Fruit fly (Drosophila melanogaster) whole organism, embryonic: ENCODE results near the gene CG9920.

Experiments used
- Aef1 ChIP-seq: fragments of 200-800 bp; sonication (Bioruptor generic); IDR thresholded peaks from 3 replicates; pipeline ENCODE4 v1.3.6; 2022; ENCODE audit warnings: missing biosample characterization, missing genetic modification characterization
- Antp ChIP-seq: fragments of 200-800 bp; sonication (Bioruptor generic); optimal IDR thresholded peaks from 3 replicates; lab custom pipeline; 2016; ENCODE audit warnings: missing biosample characterization, missing genetic modification characterization
- Atf3 ChIP-seq: fragments of 200-800 bp; sonication (Bioruptor generic); optimal IDR thresholded peaks from 3 replicates; lab custom pipeline; 2016; ENCODE audit warnings: missing biosample characterization, missing genetic modification characterization
- Bteb2 ChIP-seq: fragments of 200-800 bp; sonication (Bioruptor generic); optimal IDR thresholded peaks from 2 replicates; lab custom pipeline; 2016; ENCODE audit warnings: missing biosample characterization, missing genetic modification characterization
- CG10565 ChIP-seq: fragments of 200-800 bp; sonication (Bioruptor generic); optimal IDR thresholded peaks from 3 replicates; lab custom pipeline; 2016; ENCODE audit warnings: missing biosample characterization, mild to moderate bottlenecking, missing genetic modification characterization
- CG12155 ChIP-seq: fragments of 200-800 bp; sonication (Bioruptor generic); optimal IDR thresholded peaks from 3 replicates; lab custom pipeline; 2016; ENCODE audit warnings: missing biosample characterization, missing genetic modification characterization
- CG14860 ChIP-seq: fragments of 200-800 bp; sonication (Bioruptor generic); IDR thresholded peaks from 3 replicates; pipeline ENCODE4 v1.3.6; 2022; ENCODE audit warnings: missing biosample characterization, missing genetic modification characterization; ENCODE audit not compliant: partially characterized antibody
- CG30020 ChIP-seq: fragments of 200-800 bp; optimal IDR thresholded peaks from 2 replicates; lab custom pipeline; 2019; ENCODE audit warnings: missing biosample characterization, mild to moderate bottlenecking, missing genetic modification characterization, moderate library complexity
- CG31365 ChIP-seq: fragments of 200-800 bp; sonication (Bioruptor generic); optimal IDR thresholded peaks from 2 replicates; lab custom pipeline; 2018; ENCODE audit warnings: missing biosample characterization, mild to moderate bottlenecking, missing genetic modification characterization
- CG5180 ChIP-seq: fragments of 200-800 bp; sonication (Bioruptor generic); optimal IDR thresholded peaks from 3 replicates; lab custom pipeline; 2017; ENCODE audit warnings: missing biosample characterization, missing genetic modification characterization, mild to moderate bottlenecking, moderate library complexity, missing genetic modification reagents
- CG5245 ChIP-seq: fragments of 200-800 bp; sonication (Bioruptor generic); optimal IDR thresholded peaks from 3 replicates; lab custom pipeline; 2016; ENCODE audit warnings: missing biosample characterization, missing genetic modification characterization
- CG6175 ChIP-seq: fragments of 200-800 bp; sonication (Bioruptor generic); IDR thresholded peaks from 3 replicates; pipeline ENCODE4 v1.3.6; 2022; ENCODE audit warnings: missing biosample characterization, missing genetic modification characterization
- CG7928 ChIP-seq: fragments of 200-800 bp; sonication (Bioruptor generic); optimal IDR thresholded peaks from 2 replicates; lab custom pipeline; 2017; ENCODE audit warnings: missing biosample characterization, mild to moderate bottlenecking, missing genetic modification characterization
- CG8359 ChIP-seq: fragments of 200-800 bp; sonication (Bioruptor generic); optimal IDR thresholded peaks from 2 replicates; lab custom pipeline; 2017; ENCODE audit warnings: missing biosample characterization, mild to moderate bottlenecking, missing genetic modification characterization, borderline replicate concordance
- CG8478 ChIP-seq: fragments of >200 bp; optimal IDR thresholded peaks from 2 replicates; lab custom pipeline; 2018
- CG9797 ChIP-seq: fragments of 200-800 bp; sonication (Bioruptor generic); optimal IDR thresholded peaks from 3 replicates; lab custom pipeline; 2018; ENCODE audit warnings: missing biosample characterization, mild to moderate bottlenecking, missing genetic modification characterization
- Chrac-16 ChIP-seq: fragments of 200-800 bp; sonication (Bioruptor generic); optimal IDR thresholded peaks from 3 replicates; lab custom pipeline; 2016; ENCODE audit warnings: missing biosample characterization, missing genetic modification characterization
- Fer1 ChIP-seq: fragments of 200-800 bp; sonication (Bioruptor generic); optimal IDR thresholded peaks from 2 replicates; lab custom pipeline; 2017; ENCODE audit warnings: missing biosample characterization, mild to moderate bottlenecking, missing genetic modification characterization
- HLH3B ChIP-seq: fragments of 200-800 bp; sonication (Bioruptor generic); IDR thresholded peaks from 2 replicates; pipeline ENCODE4 v1.3.6; 2022; ENCODE audit warnings: missing biosample characterization, missing genetic modification characterization
- Hand ChIP-seq: fragments of 200-800 bp; sonication (Bioruptor generic); optimal IDR thresholded peaks from 2 replicates; lab custom pipeline; 2017; ENCODE audit warnings: mild to moderate bottlenecking, missing biosample characterization, missing genetic modification reagents, missing genetic modification characterization
- HmgD ChIP-seq: fragments of 200-800 bp; sonication (Bioruptor generic); optimal IDR thresholded peaks from 3 replicates; lab custom pipeline; 2016; ENCODE audit warnings: missing biosample characterization, missing genetic modification characterization
- Hmx ChIP-seq: fragments of 200-800 bp; sonication (Bioruptor generic); optimal IDR thresholded peaks from 2 replicates; lab custom pipeline; 2016; ENCODE audit warnings: missing biosample characterization, missing genetic modification characterization
- Jarid2 ChIP-seq: fragments of 200-800 bp; sonication (Bioruptor generic); optimal IDR thresholded peaks from 3 replicates; lab custom pipeline; 2017; ENCODE audit warnings: mild to moderate bottlenecking, missing biosample characterization, missing genetic modification reagents, missing genetic modification characterization
- Lpt ChIP-seq: fragments of >200 bp; optimal IDR thresholded peaks from 2 replicates; lab custom pipeline; 2018; ENCODE audit warnings: missing biosample characterization, missing genetic modification characterization
- Max ChIP-seq: fragments of 200-800 bp; sonication (Bioruptor generic); optimal IDR thresholded peaks from 2 replicates; lab custom pipeline; 2016; ENCODE audit warnings: missing biosample characterization, mild to moderate bottlenecking, missing genetic modification characterization
- Med ChIP-seq: fragments of 200-800 bp; sonication (Bioruptor generic); peaks from one replicate; lab custom pipeline; 2016; ENCODE audit warnings: missing biosample characterization, missing genetic modification characterization, mild to moderate bottlenecking, inconsistent platforms, moderate library complexity
- Oli ChIP-seq: fragments of 200-800 bp; sonication (Bioruptor generic); optimal IDR thresholded peaks from 2 replicates; lab custom pipeline; 2018; ENCODE audit warnings: missing biosample characterization, mild to moderate bottlenecking, missing genetic modification characterization, moderate library complexity
- Sry-δ ChIP-seq: fragments of 200-800 bp; sonication (Bioruptor generic); optimal IDR thresholded peaks from 2 replicates; lab custom pipeline; 2016; ENCODE audit warnings: missing biosample characterization, missing genetic modification characterization
- Xrp1 ChIP-seq: fragments of 200-800 bp; sonication (Bioruptor generic); IDR thresholded peaks from 2 replicates; pipeline ENCODE4 v1.3.6; 2022; ENCODE audit warnings: missing biosample characterization, missing genetic modification characterization
- chn ChIP-seq: fragments of 200-800 bp; sonication (Bioruptor generic); optimal IDR thresholded peaks from 2 replicates; lab custom pipeline; 2016; ENCODE audit warnings: missing biosample characterization, missing genetic modification characterization
- ci ChIP-seq: fragments of 200-800 bp; sonication (Bioruptor generic); IDR thresholded peaks from 3 replicates; pipeline ENCODE4 v1.3.6; 2022; ENCODE audit warnings: missing biosample characterization, missing genetic modification characterization
- crp ChIP-seq, 2 experiments: fragments of 200-800 bp; sonication (Bioruptor generic); optimal IDR thresholded peaks; 2 replicates in 1 of 2; 3 replicates in 1 of 2; lab custom pipeline; 2017; ENCODE audit warnings: missing biosample characterization in 2 of 2, missing genetic modification characterization in 2 of 2, mild to moderate bottlenecking in 1 of 2, moderate library complexity in 1 of 2
- dmrt11E ChIP-seq: fragments of 200-800 bp; sonication (Bioruptor generic); optimal IDR thresholded peaks from 3 replicates; lab custom pipeline; 2018; ENCODE audit warnings: missing biosample characterization, mild to moderate bottlenecking, missing genetic modification characterization, moderate library complexity
- emc ChIP-seq: fragments of 200-800 bp; sonication (Bioruptor generic); optimal IDR thresholded peaks from 2 replicates; lab custom pipeline; 2016; ENCODE audit warnings: missing biosample characterization, missing genetic modification characterization
- gsb ChIP-seq: fragments of 200-800 bp; sonication (Bioruptor generic); IDR thresholded peaks from 2 replicates; pipeline ENCODE4 v1.3.6; 2022; ENCODE audit warnings: missing biosample characterization, missing genetic modification characterization
- gt ChIP-seq: fragments of 200-800 bp; sonication (Bioruptor generic); IDR thresholded peaks from 2 replicates; pipeline ENCODE4 v1.3.6; 2022; ENCODE audit warnings: missing biosample characterization, missing genetic modification characterization
- hkb ChIP-seq, 2 experiments: fragments of 200-800 bp in 1 of 2; fragments of >200 bp in 1 of 2; sonication (Bioruptor generic) in 1 of 2; IDR thresholded peaks in 1 of 2; optimal IDR thresholded peaks in 1 of 2; 2 replicates each; pipeline versions ENCODE4 v1.3.6 to Lab custom; 2017 to 2022; ENCODE audit warnings: missing biosample characterization in 1 of 2, missing genetic modification characterization in 1 of 2
- odd ChIP-seq: fragments of 200-800 bp; sonication (Bioruptor generic); optimal IDR thresholded peaks from 2 replicates; lab custom pipeline; 2017; ENCODE audit warnings: missing biosample characterization, mild to moderate bottlenecking, missing genetic modification characterization
- rib ChIP-seq: fragments of 200-800 bp; sonication (Bioruptor generic); IDR thresholded peaks from 2 replicates; pipeline ENCODE4 v1.3.6; 2022; ENCODE audit warnings: missing biosample characterization, missing genetic modification characterization
- sc ChIP-seq, 3 experiments: fragments of >200 bp in 2 of 3; fragments of 200-800 bp in 1 of 3; sonication (Bioruptor generic) in 1 of 3; optimal IDR thresholded peaks; 2 replicates in 2 of 3; 3 replicates in 1 of 3; lab custom pipeline; 2017; ENCODE audit warnings: mild to moderate bottlenecking in 1 of 3, missing biosample characterization in 1 of 3, missing genetic modification characterization in 1 of 3, missing genetic modification reagents in 1 of 3
- scrt ChIP-seq: fragments of 200-800 bp; sonication (Bioruptor generic); optimal IDR thresholded peaks from 2 replicates; lab custom pipeline; 2018; ENCODE audit warnings: missing biosample characterization, mild to moderate bottlenecking, missing genetic modification characterization, moderate library complexity
- sd ChIP-seq: fragments of 200-800 bp; sonication (Bioruptor generic); optimal IDR thresholded peaks from 3 replicates; lab custom pipeline; 2018; ENCODE audit warnings: missing biosample characterization, mild to moderate bottlenecking, missing genetic modification characterization, moderate library complexity
- sens ChIP-seq: fragments of 200-800 bp; sonication (Bioruptor generic); peaks from one replicate; lab custom pipeline; 2016; ENCODE audit warnings: missing biosample characterization, missing genetic modification characterization
- sima ChIP-seq: fragments of 200-800 bp; sonication (Bioruptor generic); optimal IDR thresholded peaks from 2 replicates; lab custom pipeline; 2016; ENCODE audit warnings: missing biosample characterization, missing genetic modification characterization
- stwl ChIP-seq: fragments of 200-800 bp; sonication (Bioruptor generic); optimal IDR thresholded peaks from 3 replicates; lab custom pipeline; 2018; ENCODE audit warnings: missing biosample characterization, mild to moderate bottlenecking, missing genetic modification characterization, moderate library complexity
- vvl ChIP-seq: fragments of 200-800 bp; sonication (Bioruptor generic); IDR thresholded peaks from 2 replicates; pipeline ENCODE4 v1.3.6; 2022; ENCODE audit warnings: missing biosample characterization, missing genetic modification characterization
- zfh1 ChIP-seq: fragments of 200-800 bp; sonication (Bioruptor generic); IDR thresholded peaks from 3 replicates; pipeline ENCODE4 v1.3.6; 2022; ENCODE audit warnings: missing biosample characterization, missing genetic modification characterization
- zfh2 ChIP-seq: fragments of 200-800 bp; sonication (Bioruptor generic); optimal IDR thresholded peaks from 2 replicates; lab custom pipeline; 2016; ENCODE audit warnings: missing biosample characterization, missing genetic modification characterization

CG9920 gene

DNA sequence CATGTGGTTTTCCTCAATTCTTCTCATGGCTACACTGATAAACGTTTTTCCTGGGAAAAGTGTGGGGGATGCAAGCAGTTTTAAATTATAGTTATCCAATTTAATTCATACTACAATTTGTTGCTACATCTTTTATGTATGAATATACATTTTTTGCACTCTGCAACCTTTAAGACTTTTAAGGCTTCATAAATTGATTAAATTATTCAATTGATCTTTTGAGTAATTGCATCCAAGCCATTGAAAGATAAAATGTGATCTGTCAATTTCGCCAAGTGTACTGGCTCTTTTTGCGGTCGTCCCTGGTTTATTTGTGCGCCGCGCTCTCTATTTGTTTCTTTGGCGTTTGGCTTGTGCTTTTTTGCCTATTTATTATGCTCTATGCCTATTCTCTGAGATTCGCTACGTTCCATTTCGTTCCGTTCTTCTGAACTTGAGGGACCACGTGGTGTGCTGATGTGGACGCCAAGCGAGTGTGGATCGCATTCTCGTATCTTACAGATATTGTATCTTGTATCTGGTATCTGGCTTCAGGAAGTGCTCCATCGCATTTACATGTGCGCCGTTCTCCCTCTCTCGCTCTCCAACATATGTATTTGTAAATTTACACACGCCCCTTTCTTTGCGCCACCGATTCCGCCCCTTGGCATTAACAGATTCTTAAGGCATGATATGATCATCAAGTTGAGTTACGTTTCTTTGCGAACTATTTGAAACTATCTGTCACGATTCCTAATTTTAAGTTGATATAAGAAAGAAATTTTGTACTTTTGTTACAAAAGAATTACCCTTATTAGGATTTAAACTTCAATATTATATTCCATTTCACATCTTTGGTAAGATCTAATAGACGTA lies 45.5 kb downstream of the CG9920 start (continued):
- peak; percentile 18 for TF ChIP-seq CG30020 (tag; lab: Kevin White, UChicago)
- TF ChIP-seq Max (GFP tag; lab: Kevin White, UChicago): peak; percentile 81
- TF ChIP-seq CG8478: no peak
- peak; percentile 78; the same call in 1 of the 2 replicates for TF ChIP-seq vvl (GFP tag; lab: Robert Waterston, UW)
- peak; percentile 82 for TF ChIP-seq CG7928 (GFP tag; lab: Kevin White, UChicago)
- TF ChIP-seq CG5180 (GFP tag; lab: Kevin White, UChicago): peak; percentile 25
- peak; percentile 63 for TF ChIP-seq emc (GFP tag; lab: Kevin White, UChicago)
- peak; percentile 46 for TF ChIP-seq sd (tag; lab: Kevin White, UChicago)
- peak; percentile 53 for TF ChIP-seq Jarid2 (GFP tag; lab: Kevin White, UChicago)
- peak; percentile 93 for TF ChIP-seq Bteb2 (GFP tag; lab: Kevin White, UChicago)
- TF ChIP-seq HLH3B: peak; percentile 63; the same call in 1 of the 2 replicates
- TF ChIP-seq odd (GFP tag; lab: Kevin White, UChicago): peak; percentile 71
- TF ChIP-seq gsb (GFP tag; lab: Robert Waterston, UW): peak; percentile 91
- no peak for TF ChIP-seq dmrt11E
- no peak for TF ChIP-seq Lpt (GFP tag; lab: Kevin White, UChicago)
- TF ChIP-seq rib: peak; percentile 91; the same call in 1 of the 2 replicates
- TF ChIP-seq HmgD (GFP tag; lab: Kevin White, UChicago): peak; percentile 40
- TF ChIP-seq gt (GFP tag; lab: Robert Waterston, UW): 0 out of 2 replicates have a peak, but pooled peaks have one; percentile 21
- peak; percentile 70 for TF ChIP-seq Xrp1 (GFP tag; lab: Robert Waterston, UW)
- TF ChIP-seq Antp (GFP tag; lab: Kevin White, UChicago): peak; percentile 76
- TF ChIP-seq scrt (GFP tag; lab: Kevin White, UChicago): peak; percentile 86
- peak; percentile 83 for TF ChIP-seq CG12155
- TF ChIP-seq CG9797 (GFP tag; lab: Kevin White, UChicago): no peak
- TF ChIP-seq Oli (tag; lab: Kevin White, UChicago): peak; percentile 84
- no peak for TF ChIP-seq stwl (tag; lab: Kevin White, UChicago)
- peak; percentile 72 for TF ChIP-seq Chrac-16 (GFP tag; lab: Kevin White, UChicago)
- no peak for TF ChIP-seq hkb (optimal IDR thresholded peaks at IDR 0.05; lab: Kevin White, UChicago)
- peak; percentile 81 for TF ChIP-seq hkb (GFP tag; IDR thresholded peaks at IDR 0.05; lab: Robert Waterston, UW)
- peak; percentile 83 for TF ChIP-seq Aef1 (GFP tag; lab: Robert Waterston, UW)
- TF ChIP-seq Hand (GFP tag; lab: Kevin White, UChicago): peak; percentile 86
- TF ChIP-seq CG8359 (GFP tag; lab: Kevin White, UChicago): no peak
- TF ChIP-seq CG5245: no peak
- peak; percentile 83 for TF ChIP-seq Hmx (GFP tag; lab: Kevin White, UChicago)
- TF ChIP-seq Fer1: peak; percentile 89
- TF ChIP-seq ci (GFP tag; lab: Robert Waterston, UW): peak; percentile 59; the same call in 1 of the 3 replicates
- peak in 1 of 2 experiments; percentile 19 for TF ChIP-seq crp (GFP tag; optimal IDR thresholded peaks at IDR 0.05; lab: Kevin White, UChicago)
- no peak for TF ChIP-seq CG10565 (GFP tag; lab: Kevin White, UChicago)
- TF ChIP-seq sima (GFP tag; lab: Kevin White, UChicago): peak; percentile 47
- TF ChIP-seq zfh2 (GFP tag; lab: Kevin White, UChicago): peak; percentile 93
- peak; percentile 98 for TF ChIP-seq Med
- TF ChIP-seq CG31365: peak; percentile 20
- TF ChIP-seq Sry-δ: peak; percentile 21
- TF ChIP-seq zfh1 (GFP tag; lab: Robert Waterston, UW): peak; percentile 71
- TF ChIP-seq Atf3: peak; percentile 43
- peak; percentile 94 for TF ChIP-seq sens (GFP tag; lab: Kevin White, UChicago)
- peak; percentile 79 for TF ChIP-seq CG6175 (GFP tag; lab: Robert Waterston, UW)
- TF ChIP-seq chn: peak; percentile 60
- TF ChIP-seq CG14860 (GFP tag; lab: Robert Waterston, UW): no peak
- no peak for TF ChIP-seq sc (optimal IDR thresholded peaks at IDR 0.05; lab: Kevin White, UChicago)
- no peak for TF ChIP-seq sc (GFP tag; optimal IDR thresholded peaks at IDR 0.05; lab: Kevin White, UChicago)
